Fruit fly (Drosophila melanogaster) whole organism, prepupa: ENCODE results near the gene Septin1.

Experiments used
- CG10631 ChIP-seq: fragments of 200-800 bp; sonication (Bioruptor generic); optimal IDR thresholded peaks from 2 replicates; lab custom pipeline; 2016; ENCODE audit warnings: missing biosample characterization, missing genetic modification characterization
- CG11762 ChIP-seq: fragments of 200-800 bp; sonication (Bioruptor generic); optimal IDR thresholded peaks from 3 replicates; lab custom pipeline; 2016; ENCODE audit warnings: missing biosample characterization, missing genetic modification characterization; ENCODE audit not compliant: insufficient read depth
- CG11902 ChIP-seq: fragments of 200-800 bp; sonication (Bioruptor generic); optimal IDR thresholded peaks from 3 replicates; lab custom pipeline; 2016; ENCODE audit warnings: missing biosample characterization, missing genetic modification characterization
- CG1621 ChIP-seq: fragments of 200-800 bp; sonication (Bioruptor generic); optimal IDR thresholded peaks from 3 replicates; lab custom pipeline; 2018; ENCODE audit warnings: missing biosample characterization, mild to moderate bottlenecking, missing genetic modification characterization
- CG16779 ChIP-seq: fragments of 200-800 bp; sonication (Bioruptor generic); optimal IDR thresholded peaks from 3 replicates; lab custom pipeline; 2017; ENCODE audit warnings: missing biosample characterization, mild to moderate bottlenecking, missing genetic modification characterization
- CG3032 ChIP-seq: fragments of 200-800 bp; optimal IDR thresholded peaks from 2 replicates; lab custom pipeline; 2019; ENCODE audit warnings: missing biosample characterization, mild to moderate bottlenecking, missing genetic modification characterization, moderate library complexity
- CG31627 ChIP-seq: fragments of 200-800 bp; sonication (Bioruptor generic); optimal IDR thresholded peaks from 3 replicates; lab custom pipeline; 2016; ENCODE audit warnings: missing biosample characterization, missing genetic modification characterization
- CG32006 ChIP-seq: fragments of 200-800 bp; sonication (Bioruptor generic); optimal IDR thresholded peaks from 3 replicates; lab custom pipeline; 2017; ENCODE audit warnings: missing biosample characterization, mild to moderate bottlenecking, missing genetic modification characterization
- CG3919 ChIP-seq: fragments of 200-800 bp; sonication (Bioruptor generic); optimal IDR thresholded peaks from 3 replicates; lab custom pipeline; 2016; ENCODE audit warnings: missing biosample characterization, missing genetic modification characterization
- CG4318 ChIP-seq: fragments of 200-800 bp; sonication (Bioruptor generic); optimal IDR thresholded peaks from 3 replicates; lab custom pipeline; 2017; ENCODE audit warnings: missing biosample characterization, mild to moderate bottlenecking, missing genetic modification characterization
- CG6163 ChIP-seq: fragments of 200-800 bp; sonication (Bioruptor generic); IDR thresholded peaks from 3 replicates; pipeline ENCODE4 v1.3.6; 2022; ENCODE audit warnings: missing biosample characterization, missing genetic modification characterization
- CG6276 ChIP-seq: fragments of 200-800 bp; sonication (Bioruptor generic); optimal IDR thresholded peaks from 2 replicates; lab custom pipeline; 2017; ENCODE audit warnings: missing biosample characterization, mild to moderate bottlenecking, missing genetic modification characterization
- CG6792 ChIP-seq: fragments of 200-800 bp; sonication (Bioruptor generic); optimal IDR thresholded peaks from 3 replicates; lab custom pipeline; 2016; ENCODE audit warnings: missing biosample characterization, missing genetic modification characterization
- CG6808 ChIP-seq: fragments of 200-800 bp; sonication (Bioruptor generic); optimal IDR thresholded peaks from 3 replicates; lab custom pipeline; 2017; ENCODE audit warnings: missing biosample characterization, missing genetic modification characterization, mild to moderate bottlenecking, moderate library complexity, missing genetic modification reagents
- CG6854 ChIP-seq: fragments of 200-800 bp; sonication (Bioruptor generic); optimal IDR thresholded peaks from 2 replicates; lab custom pipeline; 2017; ENCODE audit warnings: missing biosample characterization, mild to moderate bottlenecking, missing genetic modification characterization
- CG7368 ChIP-seq: fragments of 200-800 bp; sonication (Bioruptor generic); optimal IDR thresholded peaks from 3 replicates; lab custom pipeline; 2016; ENCODE audit warnings: missing biosample characterization, missing genetic modification characterization
- CG8119 ChIP-seq: fragments of 200-800 bp; sonication (Bioruptor generic); IDR thresholded peaks from 3 replicates; pipeline ENCODE4 v1.3.6; 2022; ENCODE audit warnings: missing biosample characterization, missing genetic modification characterization
- CG8632 ChIP-seq: fragments of 200-800 bp; sonication (Bioruptor generic); optimal IDR thresholded peaks from 3 replicates; lab custom pipeline; 2016; ENCODE audit warnings: missing biosample characterization, missing genetic modification characterization
- CG9139 ChIP-seq: fragments of 200-800 bp; sonication (Bioruptor generic); optimal IDR thresholded peaks from 3 replicates; lab custom pipeline; 2017; ENCODE audit warnings: missing biosample characterization, mild to moderate bottlenecking, missing genetic modification characterization
- Eip75B ChIP-seq: fragments of 200-800 bp; sonication (Bioruptor generic); optimal IDR thresholded peaks from 3 replicates; lab custom pipeline; 2016; ENCODE audit warnings: missing biosample characterization, missing genetic modification characterization
- Eip78C ChIP-seq: fragments of 200-800 bp; sonication (Bioruptor generic); peaks from one replicate; lab custom pipeline; 2016; ENCODE audit warnings: missing biosample characterization, missing genetic modification characterization
- Eip93F ChIP-seq: fragments of 200-800 bp; sonication (Bioruptor generic); optimal IDR thresholded peaks from 2 replicates; lab custom pipeline; 2016; ENCODE audit warnings: missing biosample characterization, mild to moderate bottlenecking, missing genetic modification characterization
- Ets21C ChIP-seq: fragments of 200-800 bp; sonication (Bioruptor generic); optimal IDR thresholded peaks from 3 replicates; lab custom pipeline; 2016; ENCODE audit warnings: missing biosample characterization, missing genetic modification characterization
- Ets96B ChIP-seq: fragments of 200-800 bp; optimal IDR thresholded peaks from 2 replicates; lab custom pipeline; 2019; ENCODE audit warnings: missing biosample characterization, mild to moderate bottlenecking, missing genetic modification characterization, moderate library complexity
- Gug ChIP-seq: fragments of 200-800 bp; sonication (Bioruptor generic); IDR thresholded peaks from 2 replicates; pipeline ENCODE4 v1.3.6; 2022; ENCODE audit warnings: missing biosample characterization, missing genetic modification characterization
- Hr39 ChIP-seq: fragments of 200-800 bp; sonication (Bioruptor generic); optimal IDR thresholded peaks from 2 replicates; lab custom pipeline; 2016; ENCODE audit warnings: missing biosample characterization, missing genetic modification characterization
- Hr4 ChIP-seq: fragments of 200-800 bp; sonication (Bioruptor generic); optimal IDR thresholded peaks from 3 replicates; lab custom pipeline; 2016; ENCODE audit warnings: missing biosample characterization, missing genetic modification characterization
- Lpt ChIP-seq: fragments of 200-800 bp; sonication (Bioruptor generic); optimal IDR thresholded peaks from 3 replicates; lab custom pipeline; 2016; ENCODE audit warnings: missing biosample characterization, missing genetic modification characterization
- Met ChIP-seq: fragments of 200-800 bp; sonication (Bioruptor generic); optimal IDR thresholded peaks from 3 replicates; lab custom pipeline; 2016; ENCODE audit warnings: missing biosample characterization, missing genetic modification characterization
- OdsH ChIP-seq: fragments of 200-800 bp; sonication (Bioruptor generic); optimal IDR thresholded peaks from 3 replicates; lab custom pipeline; 2016; ENCODE audit warnings: missing biosample characterization, missing genetic modification characterization
- Smox ChIP-seq: fragments of 200-800 bp; sonication (Bioruptor generic); optimal IDR thresholded peaks from 3 replicates; lab custom pipeline; 2016; ENCODE audit warnings: missing biosample characterization, missing genetic modification characterization
- Sox102F ChIP-seq: fragments of 200-800 bp; sonication (Bioruptor generic); optimal IDR thresholded peaks from 2 replicates; lab custom pipeline; 2016; ENCODE audit warnings: missing biosample characterization, mild to moderate bottlenecking, missing genetic modification characterization
- Sox15 ChIP-seq: fragments of 200-800 bp; sonication (Bioruptor generic); optimal IDR thresholded peaks from 3 replicates; lab custom pipeline; 2016; ENCODE audit warnings: missing biosample characterization, missing genetic modification characterization
- acj6 ChIP-seq: fragments of 200-800 bp; sonication (Bioruptor generic); optimal IDR thresholded peaks from 3 replicates; lab custom pipeline; 2016; ENCODE audit warnings: missing biosample characterization, missing genetic modification characterization
- cyc ChIP-seq: fragments of 200-800 bp; sonication (Bioruptor generic); optimal IDR thresholded peaks from 3 replicates; lab custom pipeline; 2016; ENCODE audit warnings: missing biosample characterization, missing genetic modification characterization
- dac ChIP-seq: fragments of 200-800 bp; sonication (Bioruptor generic); optimal IDR thresholded peaks from 2 replicates; lab custom pipeline; 2017; ENCODE audit warnings: missing biosample characterization, mild to moderate bottlenecking, missing genetic modification characterization
- dsx ChIP-seq: fragments of 200-800 bp; optimal IDR thresholded peaks from 3 replicates; lab custom pipeline; 2019; ENCODE audit warnings: missing biosample characterization, mild to moderate bottlenecking, missing genetic modification characterization, moderate library complexity; ENCODE audit not compliant: poor library complexity, severe bottlenecking
- eg ChIP-seq: fragments of 200-800 bp; sonication (Bioruptor generic); IDR thresholded peaks from 3 replicates; pipeline ENCODE4 v1.3.6; 2022; ENCODE audit warnings: missing biosample characterization, missing genetic modification characterization
- esn ChIP-seq: fragments of 200-800 bp; sonication (Bioruptor generic); optimal IDR thresholded peaks from 2 replicates; lab custom pipeline; 2016; ENCODE audit warnings: missing biosample characterization, mild to moderate bottlenecking, missing genetic modification characterization, moderate library complexity
- fd59A ChIP-seq: fragments of 200-800 bp; sonication (Bioruptor generic); optimal IDR thresholded peaks from 2 replicates; lab custom pipeline; 2017; ENCODE audit warnings: missing biosample characterization, mild to moderate bottlenecking, missing genetic modification characterization, missing genetic modification reagents
- fd85E ChIP-seq: fragments of 200-800 bp; sonication (Bioruptor generic); optimal IDR thresholded peaks from 3 replicates; lab custom pipeline; 2016; ENCODE audit warnings: missing biosample characterization, missing genetic modification characterization
- fkh ChIP-seq: fragments of 200-800 bp; sonication (Bioruptor generic); optimal IDR thresholded peaks from 3 replicates; lab custom pipeline; 2017; ENCODE audit warnings: missing biosample characterization, mild to moderate bottlenecking, missing genetic modification characterization, moderate library complexity
- lz ChIP-seq: fragments of 200-800 bp; sonication (Bioruptor generic); optimal IDR thresholded peaks from 3 replicates; lab custom pipeline; 2016; ENCODE audit warnings: missing biosample characterization, missing genetic modification characterization
- pdm3 ChIP-seq: fragments of 200-800 bp; sonication (Bioruptor generic); optimal IDR thresholded peaks from 3 replicates; lab custom pipeline; 2016; ENCODE audit warnings: missing biosample characterization, missing genetic modification characterization
- salr ChIP-seq, 2 experiments: fragments of 200-800 bp; sonication (Bioruptor generic); optimal IDR thresholded peaks; 3 replicates each; lab custom pipeline; 2016 to 2018; ENCODE audit warnings: missing biosample characterization in 2 of 2, missing genetic modification characterization in 2 of 2, mild to moderate bottlenecking in 1 of 2
- ss ChIP-seq, 2 experiments: fragments of 200-800 bp; sonication (Bioruptor generic); optimal IDR thresholded peaks; 2 replicates in 1 of 2; 3 replicates in 1 of 2; lab custom pipeline; 2017 to 2018; ENCODE audit warnings: mild to moderate bottlenecking in 2 of 2, missing biosample characterization in 2 of 2, missing genetic modification characterization in 2 of 2, moderate library complexity in 1 of 2
- topi ChIP-seq: fragments of 200-800 bp; sonication (Bioruptor generic); optimal IDR thresholded peaks from 3 replicates; lab custom pipeline; 2016; ENCODE audit warnings: missing biosample characterization, missing genetic modification characterization
- vri ChIP-seq: fragments of 200-800 bp; sonication (Bioruptor generic); optimal IDR thresholded peaks from 3 replicates; lab custom pipeline; 2016; ENCODE audit warnings: missing biosample characterization, mild to moderate bottlenecking, missing genetic modification characterization

Septin1 gene

DNA sequence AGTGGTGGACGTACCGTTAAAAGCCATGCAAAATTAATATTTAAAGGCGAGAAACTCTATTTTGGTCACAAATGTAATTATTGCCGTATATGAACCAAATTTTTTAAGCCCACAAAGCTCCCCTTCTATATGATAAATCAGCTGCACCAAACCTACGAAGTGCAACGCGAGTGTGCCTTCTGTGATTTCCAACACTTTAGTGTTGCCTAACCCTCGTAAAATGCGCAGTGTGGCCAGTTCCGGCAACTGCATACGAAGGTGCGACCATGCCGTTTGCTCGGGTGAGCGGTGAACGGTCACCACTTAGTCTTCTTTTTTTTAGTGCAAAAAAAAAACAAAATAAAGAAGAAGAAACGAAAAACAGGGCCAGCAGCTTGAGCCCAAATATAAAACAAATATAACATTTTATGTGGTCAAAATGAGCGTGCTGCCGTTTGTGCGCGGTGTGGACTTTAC, 18.6 kb upstream of the Septin1 start, which contains the start of the genes tty and fliI (continued):
- TF ChIP-seq fd59A (GFP tag; lab: Kevin White, UChicago) (peak; percentile 74), CG3919 (peak; percentile 90), fd85E (GFP tag; lab: Kevin White, UChicago) (peak; percentile 63), CG1621 (tag; lab: Kevin White, UChicago) (peak; percentile 88), CG6276 (GFP tag; lab: Kevin White, UChicago) (peak; percentile 94), fkh (no peak), esn (GFP tag; lab: Kevin White, UChicago) (peak; percentile 88), CG16779 (peak; percentile 95), Eip93F (GFP tag; lab: Kevin White, UChicago) (no peak), CG10631 (GFP tag; lab: Kevin White, UChicago) (peak; percentile 86), CG8632 (GFP tag; lab: Kevin White, UChicago) (peak; percentile 78), OdsH (peak; percentile 91), Eip78C (GFP tag; lab: Kevin White, UChicago) (peak; percentile 94), CG6808 (GFP tag; lab: Kevin White, UChicago) (peak; percentile 95), CG7368 (peak; percentile 87), CG31627 (peak; percentile 91), CG8119 (GFP tag; lab: Robert Waterston, UW) (peak; percentile 95), Sox102F (GFP tag; lab: Kevin White, UChicago) (peak; percentile 86), topi (GFP tag; lab: Kevin White, UChicago) (peak; percentile 85), CG3032 (tag; lab: Kevin White, UChicago) (peak; percentile 87), dsx (GFP tag; lab: Kevin White, UChicago) (peak; percentile 81), CG6854 (peak; percentile 86), vri (GFP tag; lab: Kevin White, UChicago) (peak; percentile 56), acj6 (peak; percentile 85), Lpt (peak; percentile 78), Ets21C (GFP tag; lab: Kevin White, UChicago) (peak; percentile 84), Hr39 (GFP tag; lab: Kevin White, UChicago) (peak; percentile 93), Ets96B (tag; lab: Kevin White, UChicago) (peak; percentile 89), CG32006 (GFP tag; lab: Kevin White, UChicago) (peak; percentile 92), Hr4 (GFP tag; lab: Kevin White, UChicago) (peak; percentile 90), Smox (GFP tag; lab: Kevin White, UChicago) (peak; percentile 82), eg (GFP tag; lab: Robert Waterston, UW) (peak; percentile 96), CG11902 (GFP tag; lab: Kevin White, UChicago) (peak; percentile 83), Sox15 (peak; percentile 86), CG4318 (GFP tag; lab: Kevin White, UChicago) (peak; percentile 82), CG6792 (GFP tag; lab: Kevin White, UChicago) (peak; percentile 84)

DNA sequence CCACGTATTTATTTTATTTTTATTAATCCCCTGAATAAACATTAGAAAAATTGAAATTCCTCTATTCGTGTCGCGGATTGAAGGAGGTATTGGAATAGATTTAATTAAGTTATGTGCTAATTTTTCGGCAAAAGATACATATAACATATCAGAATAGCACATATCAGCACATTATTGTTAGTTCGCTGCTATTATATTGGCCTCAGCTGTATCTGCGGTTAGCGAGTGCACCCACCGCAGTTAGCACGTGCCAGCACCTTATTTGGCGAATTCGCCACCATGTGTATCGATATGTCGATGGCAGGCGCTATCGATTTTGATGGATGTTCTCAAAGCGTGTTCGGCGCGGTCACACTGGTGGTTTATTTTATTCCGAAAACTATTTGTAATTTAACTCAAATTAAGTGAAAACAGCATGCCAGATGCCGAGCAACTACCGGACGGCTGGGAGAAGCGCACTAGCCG, 13.0 kb upstream of the Septin1 start, which contains the start of gene dod:
dod (plus strand) TSS at position 323 of the 465 bp plus-strand sequence.
- peak; percentile 7 for TF ChIP-seq Lpt
- peak; percentile 54 for TF ChIP-seq Gug (GFP tag; lab: Robert Waterston, UW)
- no peak for TF ChIP-seq Eip75B (GFP tag; lab: Kevin White, UChicago)
- TF ChIP-seq Smox (GFP tag; lab: Kevin White, UChicago), result peak; percentile 53
- TF ChIP-seq CG11902 (GFP tag; lab: Kevin White, UChicago), result no peak
- peak; percentile 31 for TF ChIP-seq CG3032 (tag; lab: Kevin White, UChicago)
- peak; percentile 51 for TF ChIP-seq topi (GFP tag; lab: Kevin White, UChicago)
- TF ChIP-seq CG6276 (GFP tag; lab: Kevin White, UChicago), result no peak
- TF ChIP-seq OdsH, result no peak
- no peak for TF ChIP-seq ss (GFP tag; optimal IDR thresholded peaks at IDR 0.05; lab: Kevin White, UChicago)
- TF ChIP-seq CG6792 (GFP tag; lab: Kevin White, UChicago), result peak; percentile 35
- no peak for TF ChIP-seq cyc (GFP tag; lab: Kevin White, UChicago)
- TF ChIP-seq salr (GFP tag; optimal IDR thresholded peaks at IDR 0.05; lab: Kevin White, UChicago), result no peak
- no peak for TF ChIP-seq CG7368
- TF ChIP-seq dsx (GFP tag; lab: Kevin White, UChicago), result peak; percentile 31
- TF ChIP-seq Eip93F (GFP tag; lab: Kevin White, UChicago), result no peak
- no peak for TF ChIP-seq CG11762 (GFP tag; lab: Kevin White, UChicago)
- peak; percentile 50; the same call in 1 of the 3 replicates for TF ChIP-seq CG6163 (GFP tag; lab: Robert Waterston, UW)
- TF ChIP-seq CG31627, result peak; percentile 53
- TF ChIP-seq esn (GFP tag; lab: Kevin White, UChicago), result peak; percentile 67
- TF ChIP-seq Met (GFP tag; lab: Kevin White, UChicago), result no peak
- no peak for TF ChIP-seq pdm3 (GFP tag; lab: Kevin White, UChicago)
- TF ChIP-seq lz (GFP tag; lab: Kevin White, UChicago), result peak; percentile 53
- TF ChIP-seq CG9139, result no peak
- peak; percentile 6 for TF ChIP-seq dac (GFP tag; lab: Kevin White, UChicago)
- no peak for TF ChIP-seq CG16779
- no peak for TF ChIP-seq CG4318 (GFP tag; lab: Kevin White, UChicago)
